Fruit fly (Drosophila melanogaster) whole organism, embryonic: Measurements from ENCODE around the gene CG9643.

Source experiments
- Aef1 ChIP-seq: fragments of 200-800 bp; sonication (Bioruptor generic); IDR thresholded peaks from 3 replicates; pipeline ENCODE4 v1.3.6; 2022; ENCODE audit warnings: missing biosample characterization, missing genetic modification characterization
- BtbVII ChIP-seq: fragments of 200-800 bp; sonication (Bioruptor generic); optimal IDR thresholded peaks from 3 replicates; lab custom pipeline; 2017; ENCODE audit warnings: missing biosample characterization, mild to moderate bottlenecking, missing genetic modification characterization
- C15 ChIP-seq: fragments of 200-800 bp; sonication (Bioruptor generic); IDR thresholded peaks from 3 replicates; pipeline ENCODE4 v1.3.6; 2022; ENCODE audit warnings: missing biosample characterization, missing genetic modification characterization
- CG10209 ChIP-seq: fragments of 200-800 bp; sonication (Bioruptor generic); optimal IDR thresholded peaks from 3 replicates; lab custom pipeline; 2017; ENCODE audit warnings: missing biosample characterization, mild to moderate bottlenecking, missing genetic modification characterization, missing genetic modification reagents
- CG15479 ChIP-seq: fragments of 200-800 bp; sonication (Bioruptor generic); optimal IDR thresholded peaks from 3 replicates; lab custom pipeline; 2019; ENCODE audit warnings: missing biosample characterization, mild to moderate bottlenecking, missing genetic modification characterization, moderate library complexity
- CG15514 ChIP-seq: fragments of 200-800 bp; sonication (Bioruptor generic); optimal IDR thresholded peaks from 3 replicates; lab custom pipeline; 2017; ENCODE audit warnings: missing biosample characterization, missing genetic modification characterization, mild to moderate bottlenecking, moderate library complexity, missing genetic modification reagents
- CG1603 ChIP-seq: fragments of 200-800 bp; sonication (Bioruptor generic); optimal IDR thresholded peaks from 2 replicates; lab custom pipeline; 2019; ENCODE audit warnings: missing biosample characterization, mild to moderate bottlenecking, missing genetic modification characterization, moderate library complexity
- CG2129 ChIP-seq: fragments of 200-800 bp; sonication (Bioruptor generic); IDR thresholded peaks from 2 replicates; pipeline ENCODE4 v1.3.6; 2022; ENCODE audit warnings: missing biosample characterization, missing genetic modification characterization; ENCODE audit not compliant: partially characterized antibody
- CG2202 ChIP-seq: fragments of 200-800 bp; sonication (Bioruptor generic); optimal IDR thresholded peaks from 2 replicates; lab custom pipeline; 2018; ENCODE audit warnings: missing biosample characterization, mild to moderate bottlenecking, missing genetic modification characterization
- CG2712 ChIP-seq: fragments of 200-800 bp; optimal IDR thresholded peaks from 3 replicates; lab custom pipeline; 2019; ENCODE audit warnings: missing biosample characterization, mild to moderate bottlenecking, missing genetic modification characterization, moderate library complexity
- CG2875 ChIP-seq: fragments of 200-800 bp; sonication (Bioruptor generic); optimal IDR thresholded peaks from 2 replicates; lab custom pipeline; 2017; ENCODE audit warnings: missing biosample characterization, mild to moderate bottlenecking, missing genetic modification characterization, missing genetic modification reagents
- CG31388 ChIP-seq: fragments of 200-800 bp; sonication (Bioruptor generic); optimal IDR thresholded peaks from 2 replicates; lab custom pipeline; 2016; ENCODE audit warnings: missing biosample characterization, missing genetic modification characterization
- CG3281 ChIP-seq: fragments of 200-800 bp; sonication (Bioruptor generic); optimal IDR thresholded peaks from 3 replicates; lab custom pipeline; 2017; ENCODE audit warnings: missing biosample characterization, mild to moderate bottlenecking, missing genetic modification characterization
- CG5180 ChIP-seq: fragments of 200-800 bp; sonication (Bioruptor generic); optimal IDR thresholded peaks from 3 replicates; lab custom pipeline; 2017; ENCODE audit warnings: missing biosample characterization, missing genetic modification characterization, mild to moderate bottlenecking, moderate library complexity, missing genetic modification reagents
- CG5953 ChIP-seq: fragments of 200-800 bp; sonication (Bioruptor generic); IDR thresholded peaks from 2 replicates; pipeline ENCODE4 v1.3.6; 2022; ENCODE audit warnings: missing biosample characterization, missing genetic modification characterization
- CG6254 ChIP-seq: fragments of 200-800 bp; sonication (Bioruptor generic); optimal IDR thresholded peaks from 3 replicates; lab custom pipeline; 2017; ENCODE audit warnings: mild to moderate bottlenecking, missing biosample characterization, missing genetic modification reagents, missing genetic modification characterization
- CG6689 ChIP-seq: fragments of 200-800 bp; sonication (Bioruptor generic); IDR thresholded peaks from 2 replicates; pipeline ENCODE4 v1.3.6; 2022; ENCODE audit warnings: missing biosample characterization, missing genetic modification characterization
- CG7786 ChIP-seq: fragments of 200-800 bp; sonication (Bioruptor generic); optimal IDR thresholded peaks from 2 replicates; lab custom pipeline; 2016; ENCODE audit warnings: missing biosample characterization, missing genetic modification characterization
- CG8388 ChIP-seq: fragments of 200-800 bp; sonication (Bioruptor generic); optimal IDR thresholded peaks from 2 replicates; lab custom pipeline; 2019; ENCODE audit warnings: missing biosample characterization, mild to moderate bottlenecking, missing genetic modification characterization, moderate library complexity
- CG9876 ChIP-seq: fragments of 200-800 bp; sonication (Bioruptor generic); optimal IDR thresholded peaks from 2 replicates; lab custom pipeline; 2016; ENCODE audit warnings: missing biosample characterization, missing genetic modification characterization
- Fer1 ChIP-seq: fragments of 200-800 bp; sonication (Bioruptor generic); optimal IDR thresholded peaks from 2 replicates; lab custom pipeline; 2017; ENCODE audit warnings: missing biosample characterization, mild to moderate bottlenecking, missing genetic modification characterization
- HHEX ChIP-seq: fragments of 200-800 bp; sonication (Bioruptor generic); optimal IDR thresholded peaks from 3 replicates; lab custom pipeline; 2017; ENCODE audit warnings: missing biosample characterization, mild to moderate bottlenecking, missing genetic modification characterization, missing genetic modification reagents
- HLH3B ChIP-seq: fragments of 200-800 bp; sonication (Bioruptor generic); IDR thresholded peaks from 2 replicates; pipeline ENCODE4 v1.3.6; 2022; ENCODE audit warnings: missing biosample characterization, missing genetic modification characterization
- HLH54F ChIP-seq: fragments of 200-800 bp; sonication (Bioruptor generic); optimal IDR thresholded peaks from 3 replicates; lab custom pipeline; 2016; ENCODE audit warnings: missing biosample characterization, missing genetic modification characterization
- Hey ChIP-seq: fragments of 200-800 bp; sonication (Bioruptor generic); optimal IDR thresholded peaks from 3 replicates; lab custom pipeline; 2018; ENCODE audit warnings: missing biosample characterization, mild to moderate bottlenecking, missing genetic modification characterization
- Hmr ChIP-seq: fragments of 200-800 bp; sonication (Bioruptor generic); optimal IDR thresholded peaks from 3 replicates; lab custom pipeline; 2017; ENCODE audit warnings: mild to moderate bottlenecking, missing biosample characterization, missing genetic modification reagents, missing genetic modification characterization
- Med ChIP-seq: fragments of 200-800 bp; sonication (Bioruptor generic); peaks from one replicate; lab custom pipeline; 2016; ENCODE audit warnings: missing biosample characterization, missing genetic modification characterization, mild to moderate bottlenecking, inconsistent platforms, moderate library complexity
- Mrtf ChIP-seq: fragments of 200-800 bp; sonication (Bioruptor generic); IDR thresholded peaks from 3 replicates; pipeline ENCODE4 v1.3.6; 2022; ENCODE audit warnings: missing biosample characterization, missing genetic modification characterization
- Neu2 ChIP-seq: fragments of 200-800 bp; sonication (Bioruptor generic); optimal IDR thresholded peaks from 3 replicates; lab custom pipeline; 2016; ENCODE audit warnings: missing biosample characterization, missing genetic modification characterization, borderline replicate concordance
- Nf-YB ChIP-seq: fragments of 200-800 bp; sonication (Bioruptor generic); optimal IDR thresholded peaks from 3 replicates; lab custom pipeline; 2019; ENCODE audit warnings: missing biosample characterization, mild to moderate bottlenecking, missing genetic modification characterization, moderate library complexity
- Sox100B ChIP-seq: fragments of 200-800 bp; sonication (Bioruptor generic); optimal IDR thresholded peaks from 3 replicates; lab custom pipeline; 2018; ENCODE audit warnings: missing biosample characterization, mild to moderate bottlenecking, missing genetic modification characterization
- al ChIP-seq: fragments of 200-800 bp; sonication (Bioruptor generic); IDR thresholded peaks from 2 replicates; pipeline ENCODE4 v1.3.6; 2022; ENCODE audit warnings: missing biosample characterization, missing genetic modification characterization
- ato ChIP-seq: fragments of 200-800 bp; sonication (Bioruptor generic); IDR thresholded peaks from 2 replicates; pipeline ENCODE4 v1.3.6; 2022; ENCODE audit warnings: missing biosample characterization, missing genetic modification characterization; ENCODE audit not compliant: partially characterized antibody
- bab2 ChIP-seq: fragments of 200-800 bp; sonication (Bioruptor generic); optimal IDR thresholded peaks from 2 replicates; lab custom pipeline; 2016; ENCODE audit warnings: missing biosample characterization, missing genetic modification characterization
- br ChIP-seq: fragments of >200 bp; optimal IDR thresholded peaks from 2 replicates; lab custom pipeline; 2017
- esg ChIP-seq: fragments of 200-800 bp; sonication (Bioruptor generic); conservative IDR thresholded peaks from 2 replicates; pipeline ENCODE4 v1.3.6; 2022; ENCODE audit warnings: missing biosample characterization, missing genetic modification characterization
- fd102C ChIP-seq: fragments of 200-800 bp; sonication (Bioruptor generic); optimal IDR thresholded peaks from 2 replicates; lab custom pipeline; 2018; ENCODE audit warnings: missing biosample characterization, mild to moderate bottlenecking, missing genetic modification characterization, moderate library complexity
- gfzf ChIP-seq: fragments of 200-800 bp; sonication (Bioruptor generic); optimal IDR thresholded peaks from 2 replicates; lab custom pipeline; 2016; ENCODE audit warnings: missing biosample characterization, mild to moderate bottlenecking, missing genetic modification characterization, moderate library complexity
- hkb ChIP-seq, 2 experiments: fragments of 200-800 bp in 1 of 2; fragments of >200 bp in 1 of 2; sonication (Bioruptor generic) in 1 of 2; IDR thresholded peaks in 1 of 2; optimal IDR thresholded peaks in 1 of 2; 2 replicates each; pipeline versions ENCODE4 v1.3.6 to Lab custom; 2017 to 2022; ENCODE audit warnings: missing biosample characterization in 1 of 2, missing genetic modification characterization in 1 of 2
- ind ChIP-seq: fragments of 200-800 bp; sonication (Bioruptor generic); optimal IDR thresholded peaks from 3 replicates; lab custom pipeline; 2016; ENCODE audit warnings: missing biosample characterization, missing genetic modification characterization
- insv ChIP-seq, 2 experiments: fragments of 200-800 bp; sonication (Bioruptor generic); optimal IDR thresholded peaks; 3 replicates each; lab custom pipeline; 2016 to 2018; ENCODE audit warnings: missing biosample characterization in 2 of 2, missing genetic modification characterization in 2 of 2
- lola ChIP-seq, 3 experiments: fragments of >200 bp in 2 of 3; fragments of 200-800 bp in 1 of 3; sonication (Bioruptor generic) in 1 of 3; optimal IDR thresholded peaks; 2 replicates each; lab custom pipeline; 2017 to 2019; ENCODE audit warnings: missing biosample characterization in 3 of 3, missing genetic modification characterization in 3 of 3, mild to moderate bottlenecking in 1 of 3, moderate library complexity in 1 of 3
- nerfin-1 ChIP-seq: fragments of 200-800 bp; sonication (Bioruptor generic); optimal IDR thresholded peaks from 3 replicates; lab custom pipeline; 2019; ENCODE audit warnings: missing biosample characterization, mild to moderate bottlenecking, missing genetic modification characterization, moderate library complexity
- onecut ChIP-seq: fragments of 200-800 bp; sonication (Bioruptor generic); IDR thresholded peaks from 2 replicates; pipeline ENCODE4 v1.3.6; 2022; ENCODE audit warnings: missing biosample characterization, missing genetic modification characterization
- row ChIP-seq: fragments of 200-800 bp; sonication (Bioruptor generic); IDR thresholded peaks from 3 replicates; pipeline ENCODE4 v1.3.6; 2022; ENCODE audit warnings: missing biosample characterization, missing genetic modification characterization
- sens ChIP-seq: fragments of 200-800 bp; sonication (Bioruptor generic); peaks from one replicate; lab custom pipeline; 2016; ENCODE audit warnings: missing biosample characterization, missing genetic modification characterization
- sima ChIP-seq: fragments of 200-800 bp; sonication (Bioruptor generic); optimal IDR thresholded peaks from 2 replicates; lab custom pipeline; 2016; ENCODE audit warnings: missing biosample characterization, missing genetic modification characterization
- ssp ChIP-seq: fragments of 200-800 bp; sonication (Bioruptor generic); IDR thresholded peaks from 2 replicates; pipeline ENCODE4 v1.3.6; 2022; ENCODE audit warnings: missing biosample characterization, missing genetic modification characterization
- tgo ChIP-seq: fragments of 200-800 bp; sonication (Bioruptor generic); IDR thresholded peaks from 3 replicates; pipeline ENCODE4 v1.3.6; 2022; ENCODE audit warnings: missing biosample characterization, missing genetic modification characterization
- vvl ChIP-seq: fragments of 200-800 bp; sonication (Bioruptor generic); IDR thresholded peaks from 2 replicates; pipeline ENCODE4 v1.3.6; 2022; ENCODE audit warnings: missing biosample characterization, missing genetic modification characterization

CG9643 gene

dm6 chr2L:3003399-3003798 is 24.3 kb upstream of the CG9643 start (continued):
- TF ChIP-seq CG7786 (GFP tag; lab: Kevin White, UChicago) = no peak
- TF ChIP-seq CG2129 (GFP tag; lab: Robert Waterston, UW) = no peak
- TF ChIP-seq nerfin-1 (tag; lab: Kevin White, UChicago) = peak; percentile 52
- no peak for TF ChIP-seq CG31388 (GFP tag; lab: Kevin White, UChicago)
- no peak; the same call in 2 of the 3 replicates for TF ChIP-seq tgo
- TF ChIP-seq Fer1 (GFP tag; lab: Kevin White, UChicago) = peak; percentile 8
- TF ChIP-seq insv (GFP tag; optimal IDR thresholded peaks at IDR 0.05; lab: Kevin White, UChicago) = no peak
- no peak for TF ChIP-seq Hey (tag; lab: Kevin White, UChicago)
- TF ChIP-seq Hmr (GFP tag; lab: Kevin White, UChicago) = peak; percentile 4
- TF ChIP-seq CG1603 (tag; lab: Kevin White, UChicago) = peak; percentile 76
- TF ChIP-seq CG2202 (tag; lab: Kevin White, UChicago) = peak; percentile 4
- TF ChIP-seq Aef1 (GFP tag; lab: Robert Waterston, UW) = 0 out of 3 replicates have a peak, but pooled peaks have one; percentile 29
- TF ChIP-seq BtbVII (GFP tag; lab: Kevin White, UChicago) = peak; percentile 24
- TF ChIP-seq CG6689 = peak; percentile 38; the same call in 1 of the 2 replicates
- TF ChIP-seq lola (GFP tag; optimal IDR thresholded peaks at IDR 0.05; lab: Kevin White, UChicago) = peak in 1 of 3 experiments; percentile 19
- TF ChIP-seq HHEX (GFP tag; lab: Kevin White, UChicago) = peak; percentile 55
- TF ChIP-seq sens (GFP tag; lab: Kevin White, UChicago) = peak; percentile 92
- peak; percentile 65 for TF ChIP-seq CG2712 (tag; lab: Kevin White, UChicago)
- no peak for TF ChIP-seq br (lab: Kevin White, UChicago)
- TF ChIP-seq CG15514 (GFP tag; lab: Kevin White, UChicago) = no peak
- no peak for TF ChIP-seq C15
- peak; percentile 69 for TF ChIP-seq vvl (GFP tag; lab: Robert Waterston, UW)
- no peak for TF ChIP-seq CG9876 (GFP tag; lab: Kevin White, UChicago)
- TF ChIP-seq fd102C (GFP tag; lab: Kevin White, UChicago) = no peak
- peak; percentile 62 for TF ChIP-seq CG5953 (GFP tag; lab: Robert Waterston, UW)
- no peak for TF ChIP-seq Neu2 (GFP tag; lab: Kevin White, UChicago)
- TF ChIP-seq CG2875 (GFP tag; lab: Kevin White, UChicago) = peak; percentile 70
- no peak for TF ChIP-seq hkb (optimal IDR thresholded peaks at IDR 0.05; lab: Kevin White, UChicago)
- TF ChIP-seq hkb (GFP tag; IDR thresholded peaks at IDR 0.05; lab: Robert Waterston, UW) = 0 out of 2 replicates have a peak, but pooled peaks have one; percentile 55
- TF ChIP-seq CG5180 (GFP tag; lab: Kevin White, UChicago) = peak; percentile 47
- TF ChIP-seq HLH3B (GFP tag; lab: Robert Waterston, UW) = peak; percentile 61
- TF ChIP-seq ato (GFP tag; lab: Robert Waterston, UW) = no peak
- peak; percentile 25; the same call in 1 of the 2 replicates for TF ChIP-seq onecut (GFP tag; lab: Robert Waterston, UW)
- no peak for TF ChIP-seq sima (GFP tag; lab: Kevin White, UChicago)
- peak; percentile 40 for TF ChIP-seq CG10209 (GFP tag; lab: Kevin White, UChicago)
- TF ChIP-seq HLH54F (GFP tag; lab: Kevin White, UChicago) = no peak
- TF ChIP-seq CG15479 (GFP tag; lab: Kevin White, UChicago) = no peak
- TF ChIP-seq row (GFP tag; lab: Robert Waterston, UW) = peak; percentile 51; the same call in 2 of the 3 replicates
- peak; percentile 59 for TF ChIP-seq bab2
- no peak for TF ChIP-seq ssp (GFP tag; lab: Robert Waterston, UW)
- TF ChIP-seq gfzf (GFP tag; lab: Kevin White, UChicago) = no peak
- TF ChIP-seq esg (GFP tag; lab: Robert Waterston, UW) = peak; percentile 41; the same call in 1 of the 2 replicates
- peak; percentile 71 for TF ChIP-seq CG8388 (GFP tag; lab: Kevin White, UChicago)
- TF ChIP-seq al = no peak
- TF ChIP-seq CG3281 (GFP tag; lab: Kevin White, UChicago) = no peak
- TF ChIP-seq Nf-YB (GFP tag; lab: Kevin White, UChicago) = peak; percentile 30
- peak; percentile 43 for TF ChIP-seq CG6254 (GFP tag; lab: Kevin White, UChicago)
- peak; percentile 75 for TF ChIP-seq Sox100B (GFP tag; lab: Kevin White, UChicago)
- no peak for TF ChIP-seq Mrtf (GFP tag; lab: Robert Waterston, UW)
- TF ChIP-seq Med (GFP tag; lab: Kevin White, UChicago) = peak; percentile 80
- peak; percentile 41 for TF ChIP-seq ind
